Fruit fly (Drosophila melanogaster) S2 (cell line): ENCODE measurements around the gene PolZ2.
A peak's percentile ranks its signal among the peaks of the same experiment; 100 is the strongest.

Source experiments
- CG8478 ChIP-seq: fragments of >200 bp; optimal IDR thresholded peaks from 2 replicates; lab custom pipeline; 2018
- CTCF ChIP-seq, 2 experiments: fragments of >200 bp; optimal IDR thresholded peaks; 2 replicates each; lab custom pipeline; 2018

DNA sequence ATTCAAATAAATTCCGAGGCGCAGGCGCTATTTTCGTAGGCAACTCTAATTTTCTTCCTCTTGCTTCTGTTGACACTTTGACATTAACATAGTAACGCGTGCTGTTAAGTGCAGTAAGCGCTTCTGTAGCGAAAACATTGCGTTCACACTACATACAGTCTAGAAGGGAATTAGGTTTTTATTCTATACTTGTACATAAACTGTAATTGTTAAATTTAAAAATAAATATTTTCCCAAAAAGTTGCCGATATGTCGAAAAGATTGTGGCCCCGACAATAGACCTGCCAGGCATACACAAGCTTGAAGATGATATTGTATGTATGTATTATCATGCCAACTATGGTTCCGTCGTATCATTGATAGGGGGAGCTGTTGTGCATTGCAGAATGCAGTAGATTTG lies 17.8 kb downstream of the PolZ2 start, which contains the start of gene asl:
- TF ChIP-seq CG8478 (lab: Kevin White, UChicago) (no peak), CTCF (optimal IDR thresholded peaks at IDR 0.05; lab: Kevin White, UChicago) (peak; percentile 84 to 87)
